Worm (Caenorhabditis elegans) whole organism, L3 larva: ENCODE data around the gene srh-154.

Experiments
- R02D3.7 ChIP-seq: fragments of 150-350 bp; optimal IDR thresholded peaks from 2 replicates; lab custom pipeline; 2014; ENCODE audit warnings: missing biosample characterization, missing genetic modification characterization
- ama-1 ChIP-seq: fragments of 150-350 bp; optimal IDR thresholded peaks from 2 replicates; lab custom pipeline; 2018
- nhr-77 ChIP-seq: fragments of 150-350 bp; optimal IDR thresholded peaks from 2 replicates; lab custom pipeline; 2014; ENCODE audit warnings: missing biosample characterization, missing genetic modification characterization
- skn-1 ChIP-seq: fragments of 150-350 bp; optimal IDR thresholded peaks from 2 replicates; lab custom pipeline; 2014; ENCODE audit warnings: missing biosample characterization, missing genetic modification characterization
- tbx-2 ChIP-seq: sonication (generic microtip); optimal IDR thresholded peaks from 2 replicates; lab custom pipeline; 2016; ENCODE audit warnings: mild to moderate bottlenecking, missing genetic modification characterization, missing compliant biosample characterization

DNA sequence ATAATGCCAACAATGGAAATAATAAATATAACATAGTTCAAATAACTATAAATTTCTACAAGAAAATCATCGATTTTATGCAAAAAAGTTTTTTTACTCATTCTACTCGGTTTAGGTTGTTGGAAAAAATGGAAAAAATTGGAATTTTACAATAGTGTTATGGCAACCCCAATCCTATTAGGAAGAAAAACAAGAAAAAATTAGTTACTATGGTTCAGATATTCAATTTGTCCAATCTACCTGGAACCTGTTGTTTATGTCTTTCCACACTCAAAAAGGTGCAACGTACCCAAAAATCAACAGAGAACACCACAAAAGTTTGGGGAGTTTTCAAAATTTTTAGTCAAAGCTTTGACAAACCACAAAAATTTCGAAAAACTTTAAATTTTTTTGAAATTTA is 9.4 kb upstream of the srh-154 start, which contains the start of gene T27C5.10:
- TF ChIP-seq tbx-2 (tag; lab: Kevin White, UChicago) (no peak), skn-1 (tag; lab: Kevin White, UChicago) (no peak), R02D3.7 (no peak), ama-1 (no peak), nhr-77 (no peak)
